Worm (Caenorhabditis elegans): ENCODE measurements around the gene ZK180.7.

DNA sequence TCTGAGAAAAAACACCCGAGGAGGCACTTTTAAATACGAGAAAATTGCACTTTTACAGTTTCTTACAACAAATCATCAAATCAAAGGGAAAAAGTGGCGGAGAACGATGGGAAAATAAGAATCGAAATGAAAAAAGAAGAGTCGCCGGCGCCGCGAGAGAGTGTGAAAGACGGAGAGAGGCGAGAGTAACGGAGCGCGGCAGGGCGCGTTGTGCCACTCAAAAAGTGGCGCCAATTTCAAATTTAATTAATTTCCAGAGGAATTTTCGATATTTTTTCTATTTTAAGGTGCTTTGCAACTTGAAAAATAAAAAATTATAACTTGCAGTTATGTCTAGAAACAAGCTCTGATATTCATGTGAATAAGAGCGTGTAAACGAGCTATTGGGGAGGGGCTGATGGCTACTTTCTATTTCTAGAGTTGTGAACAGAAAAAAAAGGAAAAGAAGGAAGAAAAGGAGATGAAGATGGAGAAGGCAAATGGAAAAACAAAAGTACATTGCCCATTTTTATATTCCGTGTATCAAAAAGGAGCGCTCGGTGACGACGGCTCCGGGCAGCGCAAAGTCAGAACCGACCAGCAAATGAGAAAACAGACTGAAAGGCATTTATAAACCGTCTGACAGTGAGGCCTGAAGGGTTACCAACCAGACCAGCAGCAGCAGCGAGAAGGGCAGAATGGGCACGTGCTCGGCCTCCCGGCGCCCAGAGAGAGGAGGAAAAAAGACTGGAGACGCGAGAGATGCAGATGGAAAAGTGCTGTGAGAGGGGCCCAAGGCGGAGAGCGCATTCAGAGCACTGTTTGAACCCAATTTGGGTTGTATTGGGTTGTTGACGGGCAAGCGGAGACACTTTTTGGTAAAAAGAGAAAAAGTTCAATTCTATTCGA lies 19.2 kb upstream of the ZK180.7 start:
- peak; percentile 4 for TF ChIP-seq W03F9.2 (tag; optimal IDR thresholded peaks at IDR 0.05)
- no peak for TF ChIP-seq him-1 (tag; optimal IDR thresholded peaks at IDR 0.05)
